Fruit fly (Drosophila melanogaster): ENCODE data around the gene Fur1.
"Not testable (repeated sequence)": the region's sequence is repeated elsewhere in the genome, so short reads cannot be mapped to it uniquely, and the experiment has no call there.

DNA sequence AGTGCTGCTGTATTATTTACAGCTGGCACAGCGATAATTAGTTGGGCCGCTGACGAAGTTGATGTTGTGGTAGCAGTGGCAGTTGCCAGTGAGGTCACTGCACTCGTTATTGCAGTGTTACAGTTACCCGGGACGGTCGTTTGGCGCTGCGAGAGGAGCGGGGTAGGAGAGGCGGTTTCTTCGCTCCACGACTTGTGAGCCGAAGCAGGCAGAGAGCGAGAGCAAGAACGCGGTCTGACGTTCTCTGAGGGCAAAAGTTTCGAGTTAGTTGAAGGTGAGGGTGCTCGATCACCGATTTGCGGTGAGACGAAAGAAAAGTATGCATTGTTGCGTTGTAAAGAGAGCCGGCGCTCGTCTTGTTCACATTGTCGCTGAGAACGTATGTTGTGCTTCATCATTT is 144.3 kb downstream of the Fur1 start:
- not testable (repeated sequence) for TF ChIP-seq CG13894 (tag; optimal IDR thresholded peaks at IDR 0.05); bsh (GFP tag; optimal IDR thresholded peaks at IDR 0.05)
